Worm (Caenorhabditis elegans) whole organism, L2 larva: ENCODE data around the gene srd-5.

Experiments
- C34F6.9 ChIP-seq: fragments of 150-350 bp; optimal IDR thresholded peaks from 2 replicates; lab custom pipeline; 2014; ENCODE audit warnings: missing biosample characterization, missing genetic modification characterization
- ZK546.5 ChIP-seq: sonication (generic microtip); optimal IDR thresholded peaks from 2 replicates; lab custom pipeline; 2017; ENCODE audit warnings: missing biosample characterization, missing genetic modification characterization
- aly-2 ChIP-seq: fragments of 150-350 bp; optimal IDR thresholded peaks from 2 replicates; lab custom pipeline; 2014; ENCODE audit warnings: missing biosample characterization, missing genetic modification characterization
- blmp-1 ChIP-seq: sonication (generic microtip); optimal IDR thresholded peaks from 2 replicates; lab custom pipeline; 2017; ENCODE audit warnings: missing genetic modification characterization, mild to moderate bottlenecking, missing compliant biosample characterization, antibody characterized with exemption, moderate library complexity; ENCODE audit not compliant: insufficient read depth
- ceh-16 ChIP-seq: fragments of 150-350 bp; optimal IDR thresholded peaks from 2 replicates; lab custom pipeline; 2014; ENCODE audit warnings: missing biosample characterization, missing genetic modification characterization
- ceh-82 ChIP-seq: fragments of 150-350 bp; optimal IDR thresholded peaks from 2 replicates; lab custom pipeline; 2014; ENCODE audit warnings: missing biosample characterization, missing genetic modification characterization
- crh-2 ChIP-seq: sonication (generic microtip); optimal IDR thresholded peaks from 2 replicates; lab custom pipeline; 2017; ENCODE audit warnings: missing biosample characterization, missing genetic modification characterization
- dmd-4 ChIP-seq: sonication (generic microtip); optimal IDR thresholded peaks from 2 replicates; lab custom pipeline; 2017; ENCODE audit warnings: missing biosample characterization, missing genetic modification characterization
- egl-27 ChIP-seq: sonication (generic microtip); optimal IDR thresholded peaks from 3 replicates; lab custom pipeline; 2017; ENCODE audit warnings: missing biosample characterization, missing genetic modification reagents, missing genetic modification characterization
- elt-1 ChIP-seq: fragments of 150-350 bp; optimal IDR thresholded peaks from 2 replicates; lab custom pipeline; 2014; ENCODE audit warnings: missing biosample characterization, missing genetic modification characterization
- elt-3 ChIP-seq: sonication (generic microtip); optimal IDR thresholded peaks from 2 replicates; lab custom pipeline; 2017; ENCODE audit warnings: missing biosample characterization, missing genetic modification characterization
- gmeb-1 ChIP-seq: fragments of 150-350 bp; optimal IDR thresholded peaks from 2 replicates; lab custom pipeline; 2014; ENCODE audit warnings: missing biosample characterization, missing genetic modification characterization
- lin-11 ChIP-seq: fragments of 150-350 bp; sonication (generic microtip); optimal IDR thresholded peaks from 2 replicates; lab custom pipeline; 2014; ENCODE audit warnings: missing biosample characterization, missing genetic modification characterization, inconsistent platforms, mixed read lengths
- lsy-2 ChIP-seq, 2 experiments: fragments of 150-350 bp in 1 of 2; sonication (generic microtip) in 1 of 2; optimal IDR thresholded peaks; 2 replicates each; lab custom pipeline; 2014 to 2017; ENCODE audit warnings: missing biosample characterization in 2 of 2, missing genetic modification characterization in 2 of 2
- mab-5 ChIP-seq: fragments of 150-350 bp; optimal IDR thresholded peaks from 2 replicates; lab custom pipeline; 2014; ENCODE audit warnings: missing biosample characterization, missing genetic modification characterization
- mbf-1 ChIP-seq: sonication (generic microtip); optimal IDR thresholded peaks from 2 replicates; lab custom pipeline; 2017; ENCODE audit warnings: missing biosample characterization, missing genetic modification characterization
- nhr-10 ChIP-seq: sonication (generic microtip); optimal IDR thresholded peaks from 2 replicates; lab custom pipeline; 2017; ENCODE audit warnings: missing biosample characterization, missing genetic modification characterization
- nhr-11 ChIP-seq: fragments of 150-350 bp; optimal IDR thresholded peaks from 2 replicates; lab custom pipeline; 2014; ENCODE audit warnings: missing biosample characterization, missing genetic modification characterization
- nhr-12 ChIP-seq: fragments of 150-350 bp; optimal IDR thresholded peaks from 2 replicates; lab custom pipeline; 2014; ENCODE audit warnings: missing biosample characterization, missing genetic modification characterization
- nhr-237 ChIP-seq: fragments of 150-350 bp; optimal IDR thresholded peaks from 2 replicates; lab custom pipeline; 2014; ENCODE audit warnings: missing biosample characterization, missing genetic modification characterization
- nhr-25 ChIP-seq: fragments of 150-350 bp; sonication (generic microtip); optimal IDR thresholded peaks from 3 replicates; lab custom pipeline; 2014; ENCODE audit warnings: missing biosample characterization, missing genetic modification characterization
- nhr-77 ChIP-seq: fragments of 150-350 bp; optimal IDR thresholded peaks from 2 replicates; lab custom pipeline; 2014; ENCODE audit warnings: missing biosample characterization, missing genetic modification characterization
- peb-1 ChIP-seq: fragments of 150-350 bp; optimal IDR thresholded peaks from 2 replicates; lab custom pipeline; 2014; ENCODE audit warnings: missing biosample characterization, missing genetic modification characterization
- sem-4 ChIP-seq: fragments of 150-350 bp; optimal IDR thresholded peaks from 2 replicates; lab custom pipeline; 2014; ENCODE audit warnings: missing biosample characterization, missing genetic modification reagents, missing genetic modification characterization
- skn-1 ChIP-seq: sonication (generic microtip); optimal IDR thresholded peaks from 2 replicates; lab custom pipeline; 2017; ENCODE audit warnings: missing biosample characterization, missing genetic modification characterization
- sma-3 ChIP-seq: sonication (generic microtip); optimal IDR thresholded peaks from 2 replicates; lab custom pipeline; 2016; ENCODE audit warnings: missing genetic modification reagents, missing genetic modification characterization, missing compliant biosample characterization
- sma-9 ChIP-seq, 2 experiments: fragments of 150-350 bp in 1 of 2; sonication (generic microtip) in 1 of 2; optimal IDR thresholded peaks; 2 replicates each; lab custom pipeline; 2014 to 2016; ENCODE audit warnings: missing genetic modification characterization in 2 of 2, mild to moderate bottlenecking in 1 of 2, missing biosample characterization in 1 of 2, missing compliant biosample characterization in 1 of 2, missing genetic modification reagents in 1 of 2, moderate library complexity in 1 of 2
- snpc-4 ChIP-seq: fragments of 150-350 bp; optimal IDR thresholded peaks from 2 replicates; lab custom pipeline; 2014; ENCODE audit warnings: missing biosample characterization, missing genetic modification characterization
- unc-39 ChIP-seq: fragments of 150-350 bp; optimal IDR thresholded peaks from 2 replicates; lab custom pipeline; 2014; ENCODE audit warnings: missing biosample characterization, missing genetic modification characterization
- unc-55 ChIP-seq: fragments of 150-350 bp; sonication (generic microtip); optimal IDR thresholded peaks from 3 replicates; lab custom pipeline; 2014; ENCODE audit warnings: missing biosample characterization, missing genetic modification reagents, missing genetic modification characterization
- unc-62 ChIP-seq: fragments of 150-350 bp; optimal IDR thresholded peaks from 2 replicates; lab custom pipeline; 2014; ENCODE audit warnings: missing biosample characterization, missing genetic modification reagents, missing genetic modification characterization
- zag-1 ChIP-seq: fragments of 150-350 bp; optimal IDR thresholded peaks from 2 replicates; lab custom pipeline; 2014; ENCODE audit warnings: missing biosample characterization, missing genetic modification characterization
- ztf-1 ChIP-seq: fragments of 200-800 bp; sonication (Bioruptor generic); conservative IDR thresholded peaks from 2 replicates; pipeline ENCODE4 v1.3.6; 2022; ENCODE audit warnings: missing genetic modification characterization, missing compliant biosample characterization
- ztf-11 ChIP-seq: sonication (generic microtip); optimal IDR thresholded peaks from 2 replicates; lab custom pipeline; 2017; ENCODE audit warnings: missing biosample characterization, missing genetic modification characterization

The srd-5 gene

DNA sequence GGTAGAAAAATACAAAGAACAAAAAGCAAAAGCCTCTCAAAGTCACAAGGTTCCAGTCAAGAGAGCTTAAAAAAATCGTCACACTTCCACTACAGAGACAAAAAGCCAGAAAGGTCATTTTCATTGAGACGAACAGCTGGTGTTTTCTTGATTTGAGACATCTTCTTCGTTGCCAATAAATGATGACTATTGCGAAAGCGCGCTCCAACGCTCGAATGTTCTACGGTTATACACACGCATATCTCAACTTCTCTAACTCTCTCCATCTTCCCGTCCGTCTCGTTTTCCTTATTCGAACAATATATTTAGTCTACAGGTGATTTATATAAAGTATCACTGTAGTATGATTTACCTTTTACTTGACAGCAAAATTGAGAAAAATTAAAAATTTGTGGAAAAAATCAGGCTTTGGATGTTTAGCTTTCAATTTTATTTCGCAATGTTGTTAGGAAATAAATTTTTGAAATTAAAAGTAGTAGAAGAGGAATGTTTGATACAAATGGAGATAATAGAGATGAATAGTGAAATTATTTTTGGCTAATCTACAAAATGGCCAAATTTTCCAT lies 8.9 kb downstream of the srd-5 start (continued):
- TF ChIP-seq ztf-11 (tag; lab: Kevin White, UChicago), result no peak
- TF ChIP-seq ZK546.5, result no peak
- no peak for TF ChIP-seq gmeb-1 (tag; lab: Kevin White, UChicago)
- no peak for TF ChIP-seq nhr-10 (tag; lab: Kevin White, UChicago)
- TF ChIP-seq C34F6.9 (tag; lab: Kevin White, UChicago), result peak; percentile 76
- TF ChIP-seq, all 48 proteins: peak for 17

DNA sequence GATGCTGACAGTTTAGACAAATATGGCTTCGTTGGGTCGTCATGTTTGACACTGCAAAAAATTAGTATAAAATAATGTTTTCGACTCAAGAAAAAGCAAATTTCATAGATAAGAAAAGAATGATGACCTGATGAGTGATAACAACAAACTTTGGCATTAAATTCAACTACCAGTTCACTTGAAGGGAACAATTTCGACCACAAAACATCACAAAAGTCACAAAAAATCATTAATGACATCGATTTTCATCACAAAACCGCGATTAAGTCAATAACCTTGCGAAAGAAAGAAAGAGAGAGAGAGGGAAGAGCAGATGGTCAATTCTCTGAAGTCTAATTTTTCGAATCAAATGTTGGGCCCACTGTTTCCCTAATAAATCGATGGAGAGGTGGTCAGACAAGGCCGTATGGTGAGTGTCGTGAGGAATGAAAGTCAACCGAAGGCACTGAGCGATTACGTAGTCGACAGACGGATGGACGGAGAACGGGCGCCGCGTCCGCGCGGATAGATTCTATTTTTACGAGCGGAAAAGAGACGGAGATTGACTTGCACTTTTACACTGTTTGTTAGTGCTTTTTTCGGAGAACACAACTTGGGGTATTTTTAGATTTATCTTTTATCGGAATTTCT lies 9.8 kb downstream of the srd-5 start, which contains the start of gene bec-1:
bec-1 (minus strand) TSS at position 51 of the 630 bp plus-strand sequence.
- TF ChIP-seq nhr-77 (tag; lab: Kevin White, UChicago) (no peak), skn-1 (tag; lab: Kevin White, UChicago) (peak; percentile 69), nhr-25 (tag; lab: Kevin White, UChicago) (peak; percentile 30), lsy-2 (tag; optimal IDR thresholded peaks at IDR 0.05; lab: Kevin White, UChicago) (no peak)

- TF ChIP-seq snpc-4 (no peak), lin-11 (tag; lab: Kevin White, UChicago) (no peak), ceh-16 (no peak), lsy-2 (tag; optimal IDR thresholded peaks at IDR 0.05; lab: Kevin White, UChicago) (no peak), elt-1 (tag; lab: Kevin White, UChicago) (no peak), unc-62 (no peak), ztf-1 (GFP tag; lab: Robert Waterston, UW) (no peak), unc-39 (tag; lab: Kevin White, UChicago) (no peak), nhr-25 (tag; lab: Kevin White, UChicago) (no peak), crh-2 (tag; lab: Kevin White, UChicago) (no peak), peb-1 (tag; lab: Kevin White, UChicago) (no peak), nhr-237 (tag; lab: Kevin White, UChicago) (no peak), dmd-4 (tag; lab: Kevin White, UChicago) (no peak), C34F6.9 (tag; lab: Kevin White, UChicago) (no peak), zag-1 (tag; lab: Kevin White, UChicago) (no peak), elt-3 (tag; lab: Kevin White, UChicago) (no peak), blmp-1 (tag; lab: Kevin White, UChicago) (no peak), sma-3 (GFP tag; lab: Kevin White, UChicago) (no peak)
These were observed 11.4 kb downstream of the srd-5 start for ce11 chrIV:5662886-5663285.

ce11 chrIV:5662073-5662472 lies 12.3 kb downstream of the srd-5 start:
- TF ChIP-seq egl-27 (tag; lab: Kevin White, UChicago), result no peak
- TF ChIP-seq aly-2 (tag; lab: Kevin White, UChicago), result no peak
- TF ChIP-seq sma-9 (GFP tag; optimal IDR thresholded peaks at IDR 0.05; lab: Kevin White, UChicago), result no peak
- TF ChIP-seq sma-9 (tag; optimal IDR thresholded peaks at IDR 0.05; lab: Kevin White, UChicago), result no peak
- no peak for TF ChIP-seq mbf-1 (tag; lab: Kevin White, UChicago)
- no peak for TF ChIP-seq nhr-11 (tag; lab: Kevin White, UChicago)
- TF ChIP-seq mab-5, result no peak
- TF ChIP-seq, all 48 proteins: peak for 0

DNA sequence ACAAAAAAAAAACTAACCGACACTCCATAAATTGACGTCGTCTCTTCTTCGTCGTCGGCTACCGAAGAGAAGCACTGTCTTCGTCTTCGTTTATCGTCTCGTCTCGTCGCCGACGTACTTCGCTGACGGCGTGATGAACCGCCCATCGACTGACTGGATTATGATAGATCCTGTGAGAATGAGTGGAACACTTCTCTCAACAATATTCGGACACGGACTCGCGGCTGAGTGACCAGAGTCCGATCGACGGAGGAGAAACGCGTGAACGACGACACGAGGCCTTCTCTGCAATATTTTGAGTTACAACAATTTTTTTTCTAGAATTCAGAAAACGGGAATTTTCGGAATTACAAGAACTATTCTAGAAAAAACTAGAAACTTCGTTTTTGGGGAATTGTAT lies 14.1 kb downstream of the srd-5 start, which contains the start of gene skn-1:
skn-1 (minus strand) TSS at position 146 of the 400 bp plus-strand sequence.
- TF ChIP-seq C34F6.9 (tag; lab: Kevin White, UChicago) (no peak), nhr-77 (tag; lab: Kevin White, UChicago) (no peak), nhr-10 (tag; lab: Kevin White, UChicago) (no peak), unc-55 (GFP tag; lab: Kevin White, UChicago) (no peak), skn-1 (tag; lab: Kevin White, UChicago) (no peak), sma-9 (GFP tag; optimal IDR thresholded peaks at IDR 0.05; lab: Kevin White, UChicago) (no peak), sma-9 (tag; optimal IDR thresholded peaks at IDR 0.05; lab: Kevin White, UChicago) (no peak), ceh-82 (tag; lab: Kevin White, UChicago) (no peak), zag-1 (tag; lab: Kevin White, UChicago) (no peak), nhr-12 (no peak), sem-4 (no peak), egl-27 (tag; lab: Kevin White, UChicago) (no peak)
